Fruit fly (Drosophila melanogaster): Measurements from ENCODE around the gene Non3.

The Non3 gene

DNA sequence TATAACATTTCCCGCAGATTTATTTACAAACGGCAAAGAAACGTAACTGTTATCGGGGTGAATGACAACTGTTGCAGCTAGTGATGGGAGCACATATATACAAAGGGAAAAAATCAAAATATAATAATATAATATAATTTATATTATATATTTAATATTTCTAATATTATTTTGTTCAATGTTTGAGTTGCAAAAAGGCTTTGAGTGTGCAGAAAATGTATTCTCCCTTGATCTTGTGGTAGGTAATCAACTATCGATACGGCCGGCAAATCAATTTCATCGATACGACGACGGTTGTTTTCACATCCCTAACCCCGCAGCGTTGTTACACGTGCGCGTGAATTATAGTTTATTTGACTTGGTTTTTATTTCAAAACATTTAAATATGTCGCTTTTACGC, at the start of gene Non3, which contains the start of gene mTerf5:
Gene Non3, plus strand, starts transcription at position 289 of the 400 bp plus-strand sequence.
Gene mTerf5, minus strand, starts transcription at position 249 of the 400 bp plus-strand sequence.
- TF ChIP-seq noc (tag; optimal IDR thresholded peaks at IDR 0.05) = peak; percentile 54

DNA sequence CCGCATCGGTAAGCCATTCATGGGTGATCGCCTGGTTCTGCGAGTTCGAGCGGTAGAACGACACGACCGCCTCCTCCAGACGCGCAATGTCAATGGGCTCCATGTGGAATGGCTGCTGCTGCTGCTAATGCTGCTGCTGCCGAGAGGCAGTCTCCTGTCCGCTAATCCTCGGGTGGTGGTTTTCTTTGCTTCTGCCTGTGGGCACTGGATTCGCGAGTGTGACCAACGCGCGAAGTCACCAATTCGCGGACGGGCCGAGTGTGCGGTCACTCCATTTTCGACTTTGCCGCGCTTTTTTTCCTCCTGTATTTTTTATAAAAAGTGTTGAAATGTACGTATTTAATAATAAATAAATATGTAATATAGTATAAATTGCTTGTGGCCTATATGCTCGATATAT, 40.3 kb upstream of the Non3 start, which contains the start of gene cdm:
Gene cdm, minus strand, starts transcription at position 236 of the 400 bp plus-strand sequence.
- no peak for TF ChIP-seq noc (tag; optimal IDR thresholded peaks at IDR 0.05)

- peak; percentile 81 for TF ChIP-seq noc (tag; optimal IDR thresholded peaks at IDR 0.05)
Observed at dm6 chr3R:18185385-18185784, 38.1 kb upstream of the Non3 start, which contains the start of the genes Arp5 and CG7208. Gene Arp5, plus strand, starts transcription at chr3R:18185498. Gene CG7208, minus strand, starts transcription at chr3R:18185715.

DNA sequence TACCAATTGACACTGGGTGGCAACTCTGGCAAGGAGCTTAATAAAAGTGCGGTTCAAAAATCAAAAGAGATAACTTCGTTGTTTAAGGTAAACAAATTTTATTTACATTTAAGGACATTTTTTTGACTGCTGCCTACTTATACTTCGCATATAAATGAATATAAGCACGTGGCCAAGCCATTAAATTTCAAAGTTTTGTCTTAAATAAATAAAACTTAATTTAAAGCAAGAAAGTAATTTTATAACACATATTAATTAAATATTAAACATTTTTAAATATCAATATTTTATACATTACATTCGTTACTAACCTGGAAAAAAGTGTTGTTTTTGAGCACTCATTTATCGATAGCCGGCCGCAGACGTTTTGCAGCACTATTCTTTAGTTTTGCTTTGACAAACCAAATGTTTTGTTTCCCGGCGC, 34.8 kb upstream of the Non3 start, which contains the start of the genes CG12321 and MED17:
Gene CG12321, minus strand, starts transcription at position 6 of the 424 bp plus-strand sequence.
Gene MED17, plus strand, starts transcription at position 371 of the 424 bp plus-strand sequence.
- TF ChIP-seq noc (tag; optimal IDR thresholded peaks at IDR 0.05) = peak; percentile 87

DNA sequence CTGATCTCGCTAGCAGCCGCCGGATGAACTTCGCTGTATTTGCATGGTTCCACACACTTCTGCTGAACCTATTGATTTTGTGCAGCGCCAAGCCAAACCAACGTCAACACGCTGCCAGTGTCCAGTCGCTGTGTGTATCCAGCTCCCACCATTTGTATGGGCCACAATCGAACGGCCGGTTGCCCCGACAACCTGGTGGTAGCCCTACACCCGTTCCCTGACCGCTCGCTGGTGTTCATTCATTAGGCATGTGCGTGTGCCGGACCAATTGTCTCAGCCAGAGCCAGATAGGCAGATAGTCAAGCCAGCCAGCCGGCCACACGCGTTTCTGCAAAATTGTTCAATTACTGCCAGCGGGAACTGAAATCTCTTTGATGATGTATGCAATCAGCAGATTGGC, 31.7 kb upstream of the Non3 start, which contains the start of gene CG14313:
Gene CG14313, minus strand, starts transcription at position 101 of the 400 bp plus-strand sequence.
- TF ChIP-seq noc (tag; optimal IDR thresholded peaks at IDR 0.05) = no peak

- no peak for TF ChIP-seq noc (tag; optimal IDR thresholded peaks at IDR 0.05)
Observed at dm6 chr3R:18195295-18195694, 28.2 kb upstream of the Non3 start.

DNA sequence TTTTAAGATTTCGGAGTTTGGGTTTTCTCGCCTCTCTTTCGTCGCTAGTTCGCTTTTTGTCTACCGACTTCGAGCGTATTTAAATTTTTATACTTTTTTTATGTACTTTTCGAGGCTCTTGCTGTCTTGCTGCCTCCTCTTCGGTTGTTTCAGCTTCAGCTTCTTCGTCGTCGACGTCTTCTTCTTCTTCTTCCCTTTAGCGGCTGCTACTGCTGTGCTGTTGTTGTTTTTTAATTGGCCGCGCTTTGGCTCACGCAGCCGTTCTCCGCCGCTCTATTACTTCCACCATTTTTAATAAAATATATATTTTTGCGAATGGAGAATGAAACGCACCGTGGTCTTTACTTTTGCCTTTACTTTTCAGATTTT, 26.9 kb upstream of the Non3 start:
- no peak for TF ChIP-seq noc (tag; optimal IDR thresholded peaks at IDR 0.05)

DNA sequence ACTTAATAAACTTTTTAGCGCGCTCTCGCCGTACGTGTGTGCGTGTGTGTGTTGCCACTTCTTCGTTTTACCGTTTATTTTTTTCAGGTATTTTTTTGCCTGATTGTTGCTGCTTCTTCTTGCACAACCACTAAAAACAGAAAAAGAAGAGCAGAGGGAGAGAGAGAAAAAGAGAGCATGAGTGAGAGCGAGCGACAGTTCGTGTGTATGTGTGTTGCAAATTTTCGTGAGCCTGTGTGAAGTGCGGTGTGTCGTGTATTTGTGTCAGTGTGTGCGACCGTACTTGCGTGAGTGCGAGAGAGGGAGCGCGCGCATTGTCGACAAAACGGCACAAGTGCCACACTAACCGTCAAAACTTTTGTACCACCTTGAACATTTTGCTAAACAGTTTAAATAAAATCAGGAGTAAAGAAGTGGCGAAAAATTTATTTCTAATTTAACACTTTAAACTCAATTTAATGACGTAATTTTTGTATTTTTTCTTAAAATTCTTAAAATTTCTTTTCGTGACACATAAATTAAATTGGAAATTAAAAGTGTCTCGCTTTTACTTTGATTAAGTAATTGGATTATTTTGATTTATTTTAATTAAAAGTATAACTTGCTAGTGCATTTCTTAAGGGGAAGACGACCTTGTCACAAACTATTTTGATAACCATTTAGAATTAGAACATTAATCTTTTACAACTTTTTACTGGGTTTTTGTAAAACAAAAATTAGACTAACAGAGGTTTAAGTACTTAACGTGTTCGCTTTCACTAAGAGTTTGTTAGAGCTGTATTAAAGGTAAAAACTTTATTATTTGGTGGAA, 26.3 kb upstream of the Non3 start:
- TF ChIP-seq noc (tag; optimal IDR thresholded peaks at IDR 0.05) = peak; percentile 51

DNA sequence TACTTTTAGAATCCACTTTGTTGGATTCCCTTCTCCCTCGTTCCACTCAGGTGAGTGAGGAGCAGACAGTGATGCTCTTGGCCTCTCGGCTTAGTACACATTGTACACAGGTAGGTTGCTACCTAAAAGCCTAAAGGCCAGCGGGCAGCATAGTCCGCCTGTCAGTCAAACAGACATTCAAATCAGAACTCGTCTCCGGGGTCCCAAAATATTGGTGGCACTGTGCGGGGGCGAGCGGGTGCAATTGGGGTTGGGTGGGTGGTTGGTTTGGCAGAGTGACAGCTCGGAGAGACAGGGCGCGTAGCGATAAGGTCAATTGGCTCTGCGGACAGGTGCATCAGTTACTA, 25.7 kb upstream of the Non3 start:
- TF ChIP-seq noc (tag; optimal IDR thresholded peaks at IDR 0.05) = no peak

DNA sequence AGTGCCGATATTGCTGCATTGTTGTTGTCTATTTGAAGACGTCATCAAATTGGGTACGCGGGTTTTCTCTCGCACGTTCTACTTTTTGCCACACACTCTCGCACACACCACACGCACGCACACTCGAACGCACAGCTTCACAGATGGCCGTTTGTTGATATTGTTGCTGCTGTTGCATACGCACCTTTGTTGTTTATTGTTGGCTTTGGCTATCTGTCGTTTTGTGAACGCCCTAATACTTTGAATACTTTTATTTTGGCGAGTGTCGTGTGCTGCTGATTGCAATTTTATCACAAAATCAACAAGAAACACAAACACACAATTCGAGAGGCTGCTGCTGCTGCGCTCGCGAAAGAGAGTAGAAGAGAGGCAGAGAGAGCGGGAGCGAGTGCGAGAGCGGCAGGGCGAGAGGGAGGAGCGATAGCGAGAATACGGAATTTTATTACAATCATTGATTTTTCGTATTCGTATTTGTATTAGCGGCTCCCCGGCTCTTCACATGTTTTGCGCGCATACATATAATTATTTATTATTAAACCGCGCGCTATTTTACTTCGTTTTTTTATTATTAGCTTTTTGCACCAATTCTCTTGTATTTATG, 24.9 kb upstream of the Non3 start:
- peak; percentile 50 for TF ChIP-seq noc (tag; optimal IDR thresholded peaks at IDR 0.05)

dm6 chr3R:18199177-18199884, 24.2 kb upstream of the Non3 start, which contains the start of the genes Ssdp and CG7985:
Gene Ssdp, minus strand, starts transcription at chr3R:18199595.
Gene CG7985, plus strand, starts transcription at chr3R:18199857.
- TF ChIP-seq noc (tag; optimal IDR thresholded peaks at IDR 0.05) = no peak

dm6 chr3R:18199885-18200249, 23.7 kb upstream of the Non3 start:
- TF ChIP-seq noc (tag; optimal IDR thresholded peaks at IDR 0.05) = no peak

- TF ChIP-seq noc (tag; optimal IDR thresholded peaks at IDR 0.05) = no peak
Observed at dm6 chr3R:18208479-18208878, 15.0 kb upstream of the Non3 start, which contains the start of gene CG44158. Gene CG44158, plus strand, starts transcription at chr3R:18208779.

- TF ChIP-seq noc (tag; optimal IDR thresholded peaks at IDR 0.05) = no peak
Observed at dm6 chr3R:18215300-18215699, 8.2 kb upstream of the Non3 start.

DNA sequence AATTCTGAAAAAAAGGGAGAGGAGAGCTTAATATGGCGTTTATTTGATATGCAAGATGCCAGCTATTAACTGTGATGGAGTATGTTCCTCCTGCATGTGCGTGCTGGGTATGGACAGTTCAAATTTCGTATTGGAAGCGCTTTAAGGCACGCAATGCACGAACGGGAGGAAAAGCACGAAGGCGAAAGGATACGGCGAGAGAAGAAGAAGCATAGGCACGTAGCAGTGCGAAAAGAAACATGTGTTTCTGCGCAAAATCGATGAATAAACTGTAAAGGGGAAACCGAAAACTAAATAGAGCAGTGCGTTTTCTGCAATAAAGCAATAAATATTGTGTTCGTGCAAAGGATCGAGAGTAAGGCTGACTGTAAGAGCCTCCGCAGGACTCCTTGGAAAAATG, 7.6 kb upstream of the Non3 start, which contains the start of gene CG14314:
Gene CG14314, plus strand, starts transcription at position 243 of the 400 bp plus-strand sequence.
- no peak for TF ChIP-seq noc (tag; optimal IDR thresholded peaks at IDR 0.05)

DNA sequence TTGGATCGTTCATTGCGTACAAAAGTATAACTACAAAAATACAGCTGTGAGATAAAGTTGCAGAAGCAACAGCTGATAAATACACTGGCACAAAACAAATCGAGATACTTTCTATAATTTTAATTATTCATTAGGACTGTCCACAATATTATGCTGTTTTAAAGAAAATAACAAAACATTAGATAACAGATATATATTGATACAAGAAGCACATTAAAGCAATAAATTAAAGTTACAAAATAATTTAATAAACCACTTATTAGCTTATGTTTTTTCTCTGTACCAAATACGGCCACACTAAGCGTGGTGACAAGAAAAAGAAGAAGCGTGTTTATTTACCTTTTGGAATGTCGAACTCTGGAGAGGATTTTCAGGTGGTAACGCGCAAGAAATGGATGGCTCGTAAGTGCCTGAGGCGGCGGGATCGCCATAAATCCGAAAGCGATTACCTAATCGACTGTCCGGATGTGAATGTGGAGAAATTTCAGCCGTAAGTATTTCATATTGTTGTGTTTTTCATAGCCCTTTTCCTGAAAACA, 3.2 kb upstream of the Non3 start, which contains the start of the genes CG7988 and CG7183:
Gene CG7988, plus strand, starts transcription at position 316 of the 539 bp plus-strand sequence.
Gene CG7183, minus strand, starts transcription at position 489 of the 539 bp plus-strand sequence.
- TF ChIP-seq noc (tag; optimal IDR thresholded peaks at IDR 0.05) = peak; percentile 92

Data from whole organism, larva.